Fruit fly (Drosophila melanogaster) whole organism, embryonic: Measurements from ENCODE around the gene Lsm12a.

Experiments
- CG13624 ChIP-seq: fragments of 200-800 bp; sonication (Bioruptor generic); optimal IDR thresholded peaks from 2 replicates; lab custom pipeline; 2016; ENCODE audit warnings: missing biosample characterization, missing genetic modification characterization
- CG1647 ChIP-seq: fragments of 200-800 bp; sonication (Bioruptor generic); optimal IDR thresholded peaks from 3 replicates; lab custom pipeline; 2016; ENCODE audit warnings: missing biosample characterization, missing genetic modification characterization
- CG9876 ChIP-seq: fragments of 200-800 bp; sonication (Bioruptor generic); optimal IDR thresholded peaks from 2 replicates; lab custom pipeline; 2016; ENCODE audit warnings: missing biosample characterization, missing genetic modification characterization
- Jarid2 ChIP-seq: fragments of 200-800 bp; sonication (Bioruptor generic); optimal IDR thresholded peaks from 3 replicates; lab custom pipeline; 2017; ENCODE audit warnings: mild to moderate bottlenecking, missing biosample characterization, missing genetic modification reagents, missing genetic modification characterization
- NfI ChIP-seq: fragments of 200-800 bp; sonication (Bioruptor generic); optimal IDR thresholded peaks from 3 replicates; lab custom pipeline; 2018; ENCODE audit warnings: missing biosample characterization, mild to moderate bottlenecking, missing genetic modification characterization, moderate library complexity
- ind ChIP-seq: fragments of 200-800 bp; sonication (Bioruptor generic); optimal IDR thresholded peaks from 3 replicates; lab custom pipeline; 2016; ENCODE audit warnings: missing biosample characterization, missing genetic modification characterization
- wor ChIP-seq: fragments of 200-800 bp; sonication (Bioruptor generic); IDR thresholded peaks from 2 replicates; pipeline ENCODE4 v1.3.6; 2022; ENCODE audit warnings: missing biosample characterization, missing genetic modification characterization

dm6 chrX:12004395-12004768 lies 14.1 kb upstream of the Lsm12a start:
- TF ChIP-seq ind (GFP tag; lab: Kevin White, UChicago) (no peak), CG13624 (GFP tag; lab: Kevin White, UChicago) (no peak), NfI (GFP tag; lab: Kevin White, UChicago) (no peak), CG9876 (no peak), Jarid2 (GFP tag; lab: Kevin White, UChicago) (no peak), CG1647 (GFP tag; lab: Kevin White, UChicago) (no peak), wor (GFP tag; lab: Robert Waterston, UW) (0 out of 2 replicates have a peak, but pooled peaks have one; percentile 9)
